Fruit fly (Drosophila melanogaster): ENCODE results near the gene RabGGTb.

RabGGTb gene

DNA sequence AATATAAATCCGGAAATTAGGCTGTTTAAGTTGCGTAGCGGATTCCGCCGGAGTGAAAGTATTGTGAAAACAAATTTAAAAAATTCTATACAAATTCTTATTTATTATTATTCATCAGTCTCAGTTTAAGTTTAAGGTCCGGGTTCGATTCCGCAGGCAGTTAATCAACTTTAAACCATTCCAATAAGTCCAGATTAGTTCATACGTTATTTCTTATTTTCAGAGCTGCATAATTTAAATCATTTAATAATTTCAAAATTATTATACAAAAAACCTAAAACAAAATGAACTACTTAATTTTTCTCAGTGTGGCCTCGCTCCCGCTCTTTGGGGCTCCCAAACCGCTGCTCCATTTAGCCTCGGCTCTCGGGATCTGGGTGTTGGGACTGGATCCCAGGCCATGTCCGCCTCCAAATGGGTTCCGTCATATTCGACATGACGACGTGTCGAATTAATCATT is 48.5 kb upstream of the RabGGTb start (continued):
- TF ChIP-seq CG8388 (GFP tag; optimal IDR thresholded peaks at IDR 0.05) = peak; percentile 87
- TF ChIP-seq usp (GFP tag; optimal IDR thresholded peaks at IDR 0.05) = no peak
- TF ChIP-seq Rx (GFP tag; IDR thresholded peaks at IDR 0.05) = 0 out of 2 replicates have a peak, but pooled peaks have one; percentile 28
- peak; percentile 8 for TF ChIP-seq Sry-δ (GFP tag; optimal IDR thresholded peaks at IDR 0.05)
- TF ChIP-seq CG11696 (GFP tag; IDR thresholded peaks at IDR 0.05) = peak; percentile 25; the same call in 1 of the 2 replicates
- TF ChIP-seq CG1647 (GFP tag; optimal IDR thresholded peaks at IDR 0.05) = peak; percentile 46
- peak; percentile 94 for TF ChIP-seq CG12659 (GFP tag; optimal IDR thresholded peaks at IDR 0.05)
- peak; percentile 87 for TF ChIP-seq Hmr (GFP tag; optimal IDR thresholded peaks at IDR 0.05)
- peak; percentile 74 for TF ChIP-seq Fer3 (tag; optimal IDR thresholded peaks at IDR 0.05)
- peak; percentile 91 for TF ChIP-seq grau (tag; optimal IDR thresholded peaks at IDR 0.05)
- peak; percentile 70 for TF ChIP-seq ara (GFP tag; IDR thresholded peaks at IDR 0.05)
- peak; percentile 78 for TF ChIP-seq run (tag; optimal IDR thresholded peaks at IDR 0.05)
- TF ChIP-seq jigr1 (GFP tag; IDR thresholded peaks at IDR 0.05) = no peak; the same call in 2 of the 3 replicates
- TF ChIP-seq CG13894 (tag; optimal IDR thresholded peaks at IDR 0.05) = peak; percentile 8
- no peak for TF ChIP-seq prd (optimal IDR thresholded peaks at IDR 0.05)
- peak; percentile 82 for TF ChIP-seq prd (GFP tag; IDR thresholded peaks at IDR 0.05)
- no peak for TF ChIP-seq pan (optimal IDR thresholded peaks at IDR 0.05)
- TF ChIP-seq pan (GFP tag; optimal IDR thresholded peaks at IDR 0.05 in 1 of 2, IDR thresholded peaks at IDR 0.05 in 1 of 2) = peak in 1 of 2 experiments; percentile 62
- TF ChIP-seq dan (GFP tag; IDR thresholded peaks at IDR 0.05) = no peak
- peak; percentile 98 for TF ChIP-seq CG18262 (tag; optimal IDR thresholded peaks at IDR 0.05)
- TF ChIP-seq nerfin-1 (tag; optimal IDR thresholded peaks at IDR 0.05) = peak; percentile 87
- TF ChIP-seq MESR4 (GFP tag; optimal IDR thresholded peaks at IDR 0.05) = no peak
- TF ChIP-seq CG32767 (GFP tag; IDR thresholded peaks at IDR 0.05) = peak; percentile 76; the same call in 1 of the 2 replicates
- TF ChIP-seq sna (GFP tag; IDR thresholded peaks at IDR 0.05; ENCODE audit: partially characterized antibody) = no peak
- TF ChIP-seq Elba2 (GFP tag; optimal IDR thresholded peaks at IDR 0.05) = no peak
- peak; percentile 42 for TF ChIP-seq NC2β (GFP tag; optimal IDR thresholded peaks at IDR 0.05)
- TF ChIP-seq ase (GFP tag; IDR thresholded peaks at IDR 0.05) = peak; percentile 64; the same call in 1 of the 3 replicates
- peak; percentile 96 for TF ChIP-seq nmo (GFP tag; optimal IDR thresholded peaks at IDR 0.05)
- TF ChIP-seq Bteb2 (GFP tag; optimal IDR thresholded peaks at IDR 0.05) = peak; percentile 66
- peak; percentile 75 for TF ChIP-seq CG9817 (tag; optimal IDR thresholded peaks at IDR 0.05)
- TF ChIP-seq fd3F (GFP tag; optimal IDR thresholded peaks at IDR 0.05) = peak; percentile 73
- peak; percentile 55 for TF ChIP-seq cato (GFP tag; optimal IDR thresholded peaks at IDR 0.05; ENCODE audit: borderline replicate concordance)
- no peak for TF ChIP-seq sc (optimal IDR thresholded peaks at IDR 0.05)
- TF ChIP-seq sc (GFP tag; optimal IDR thresholded peaks at IDR 0.05) = peak; percentile 87
- peak; percentile 79 for TF ChIP-seq Drgx (GFP tag; IDR thresholded peaks at IDR 0.05)
- TF ChIP-seq CG1233 (GFP tag; optimal IDR thresholded peaks at IDR 0.05) = peak; percentile 88
- peak; percentile 81 for TF ChIP-seq CG3407 (GFP tag; optimal IDR thresholded peaks at IDR 0.05)
- TF ChIP-seq CG17829 (tag; optimal IDR thresholded peaks at IDR 0.05) = peak; percentile 93
- peak; percentile 82 for TF ChIP-seq Hr3 (GFP tag; optimal IDR thresholded peaks at IDR 0.05)
- no peak for TF ChIP-seq gro (GFP tag; optimal IDR thresholded peaks at IDR 0.05)
- TF ChIP-seq Lpt (GFP tag; optimal IDR thresholded peaks at IDR 0.05) = no peak
- TF ChIP-seq CG9727 (GFP tag; optimal IDR thresholded peaks at IDR 0.05) = peak; percentile 97
- TF ChIP-seq dimm (GFP tag; IDR thresholded peaks at IDR 0.05) = no peak
- TF ChIP-seq Bgb (GFP tag; IDR thresholded peaks at IDR 0.05; ENCODE audit: partially characterized antibody) = no peak
- TF ChIP-seq mam (GFP tag; optimal IDR thresholded peaks at IDR 0.05) = peak; percentile 50
- TF ChIP-seq yki (optimal IDR thresholded peaks at IDR 0.05) = no peak
- TF ChIP-seq CG8089 (GFP tag; optimal IDR thresholded peaks at IDR 0.05) = no peak
- no peak for TF ChIP-seq tna (GFP tag; IDR thresholded peaks at IDR 0.05; ENCODE audit: partially characterized antibody)
- peak; percentile 78 for TF ChIP-seq nom (GFP tag; optimal IDR thresholded peaks at IDR 0.05)
- peak; percentile 94 for TF ChIP-seq CG31441 (GFP tag; IDR thresholded peaks at IDR 0.05)
- peak; percentile 77 for TF ChIP-seq CG6683 (GFP tag; optimal IDR thresholded peaks at IDR 0.05)
- TF ChIP-seq CG10366 (GFP tag; IDR thresholded peaks at IDR 0.05) = peak; percentile 72

Data from whole organism, embryonic.